Fruit fly (Drosophila melanogaster): Measurements from ENCODE around the gene Gr97a.

Gene Gr97a

dm6 chr3R:26966385-26966784 lies at the start of gene Gr97a:
TSS of gene Gr97a (minus strand) at chr3R:26966485.
- no peak for TF ChIP-seq Sp1 (GFP tag; optimal IDR thresholded peaks at IDR 0.05)
- no peak for TF ChIP-seq CG32264 (GFP tag; optimal IDR thresholded peaks at IDR 0.05)
- TF ChIP-seq Rel (GFP tag; optimal IDR thresholded peaks at IDR 0.05) = no peak
- no peak for TF ChIP-seq Rel (tag; optimal IDR thresholded peaks at IDR 0.05)
- TF ChIP-seq Mio (GFP tag; optimal IDR thresholded peaks at IDR 0.05) = no peak
- no peak for TF ChIP-seq GATAd (GFP tag; optimal IDR thresholded peaks at IDR 0.05)
- no peak for TF ChIP-seq psq (GFP tag; optimal IDR thresholded peaks at IDR 0.05)
- TF ChIP-seq Dif (GFP tag; optimal IDR thresholded peaks at IDR 0.05; ENCODE audit: partially characterized antibody) = no peak
- no peak for TF ChIP-seq CG9705 (GFP tag; optimal IDR thresholded peaks at IDR 0.05)
- no peak for TF ChIP-seq h (GFP tag; optimal IDR thresholded peaks at IDR 0.05)
- TF ChIP-seq usp (GFP tag; optimal IDR thresholded peaks at IDR 0.05) = no peak
- no peak for TF ChIP-seq Hr83 (GFP tag; optimal IDR thresholded peaks at IDR 0.05; ENCODE audit: poor library complexity, severe bottlenecking)
- no peak for TF ChIP-seq jim (GFP tag; optimal IDR thresholded peaks at IDR 0.05)
- no peak for TF ChIP-seq dmrt93B (GFP tag; optimal IDR thresholded peaks at IDR 0.05)
- no peak for TF ChIP-seq tai (GFP tag; optimal IDR thresholded peaks at IDR 0.05)
- TF ChIP-seq pan (optimal IDR thresholded peaks at IDR 0.05) = no peak
- no peak for TF ChIP-seq Dfd (GFP tag; optimal IDR thresholded peaks at IDR 0.05)

dm6 chr3R:27007022-27007421 lies 40.7 kb upstream of the Gr97a start, which contains the start of gene CG6295:
TSS of gene CG6295 (minus strand) at chr3R:27007055.
- TF ChIP-seq Mio (GFP tag; optimal IDR thresholded peaks at IDR 0.05) (no peak), h (GFP tag; optimal IDR thresholded peaks at IDR 0.05) (no peak), sage (GFP tag; optimal IDR thresholded peaks at IDR 0.05) (no peak), dsf (GFP tag; optimal IDR thresholded peaks at IDR 0.05; ENCODE audit: borderline replicate concordance) (no peak), rgr (GFP tag; optimal IDR thresholded peaks at IDR 0.05) (no peak), Hr83 (GFP tag; optimal IDR thresholded peaks at IDR 0.05; ENCODE audit: poor library complexity, severe bottlenecking) (no peak), CG32264 (GFP tag; optimal IDR thresholded peaks at IDR 0.05) (no peak), tai (GFP tag; optimal IDR thresholded peaks at IDR 0.05) (no peak), Hr78 (GFP tag; optimal IDR thresholded peaks at IDR 0.05) (no peak), Rel (GFP tag; optimal IDR thresholded peaks at IDR 0.05) (no peak), Rel (tag; optimal IDR thresholded peaks at IDR 0.05) (no peak), Myc (optimal IDR thresholded peaks at IDR 0.05) (no peak), foxo (GFP tag; optimal IDR thresholded peaks at IDR 0.05) (no peak), Vsx2 (GFP tag; optimal IDR thresholded peaks at IDR 0.05; ENCODE audit: partially characterized antibody) (no peak), dl (GFP tag; optimal IDR thresholded peaks at IDR 0.05; ENCODE audit: insufficient read depth in 1 of 2, partially characterized antibody in 2 of 2) (no peak), dmrt93B (GFP tag; optimal IDR thresholded peaks at IDR 0.05) (no peak), psq (GFP tag; optimal IDR thresholded peaks at IDR 0.05) (no peak), N (GFP tag; optimal IDR thresholded peaks at IDR 0.05) (no peak), pan (optimal IDR thresholded peaks at IDR 0.05) (no peak), Dif (GFP tag; optimal IDR thresholded peaks at IDR 0.05; ENCODE audit: partially characterized antibody) (no peak)

dm6 chr3R:27005338-27005737 lies 39.1 kb upstream of the Gr97a start, which contains the start of gene CG6296:
TSS of gene CG6296 (minus strand) at chr3R:27005469.
- TF ChIP-seq dmrt93B (GFP tag; optimal IDR thresholded peaks at IDR 0.05) = no peak
- no peak for TF ChIP-seq Jra (GFP tag; optimal IDR thresholded peaks at IDR 0.05)
- no peak for TF ChIP-seq sage (GFP tag; optimal IDR thresholded peaks at IDR 0.05)
- TF ChIP-seq rgr (GFP tag; optimal IDR thresholded peaks at IDR 0.05) = no peak
- TF ChIP-seq OdsH (GFP tag; optimal IDR thresholded peaks at IDR 0.05) = no peak
- no peak for TF ChIP-seq h (GFP tag; optimal IDR thresholded peaks at IDR 0.05)
- no peak for TF ChIP-seq tai (GFP tag; optimal IDR thresholded peaks at IDR 0.05)
- no peak for TF ChIP-seq Vsx2 (GFP tag; optimal IDR thresholded peaks at IDR 0.05; ENCODE audit: partially characterized antibody)
- no peak for TF ChIP-seq Myc (optimal IDR thresholded peaks at IDR 0.05)
- no peak for TF ChIP-seq Mio (GFP tag; optimal IDR thresholded peaks at IDR 0.05)
- TF ChIP-seq fru (GFP tag; optimal IDR thresholded peaks at IDR 0.05) = no peak
- TF ChIP-seq Dfd (GFP tag; optimal IDR thresholded peaks at IDR 0.05) = no peak
- TF ChIP-seq Hnf4 (GFP tag; optimal IDR thresholded peaks at IDR 0.05) = no peak
- no peak for TF ChIP-seq pan (optimal IDR thresholded peaks at IDR 0.05)
- no peak for TF ChIP-seq usp (GFP tag; optimal IDR thresholded peaks at IDR 0.05)
- no peak for TF ChIP-seq CG32264 (GFP tag; optimal IDR thresholded peaks at IDR 0.05)

dm6 chr3R:27002787-27003186 lies 36.5 kb upstream of the Gr97a start:
- no peak for TF ChIP-seq Hr78 (GFP tag; optimal IDR thresholded peaks at IDR 0.05)
- no peak for TF ChIP-seq jim (GFP tag; optimal IDR thresholded peaks at IDR 0.05)
- TF ChIP-seq dsf (GFP tag; optimal IDR thresholded peaks at IDR 0.05; ENCODE audit: borderline replicate concordance) = no peak
- no peak for TF ChIP-seq Dfd (GFP tag; optimal IDR thresholded peaks at IDR 0.05)
- no peak for TF ChIP-seq Rel (GFP tag; optimal IDR thresholded peaks at IDR 0.05)
- TF ChIP-seq Rel (tag; optimal IDR thresholded peaks at IDR 0.05) = no peak
- TF ChIP-seq pan (optimal IDR thresholded peaks at IDR 0.05) = no peak
- TF ChIP-seq fru (GFP tag; optimal IDR thresholded peaks at IDR 0.05) = no peak
- no peak for TF ChIP-seq OdsH (GFP tag; optimal IDR thresholded peaks at IDR 0.05)
- no peak for TF ChIP-seq usp (GFP tag; optimal IDR thresholded peaks at IDR 0.05)
- TF ChIP-seq CrebA (GFP tag; optimal IDR thresholded peaks at IDR 0.05; ENCODE audit: borderline replicate concordance) = no peak
